Worm (Caenorhabditis elegans) whole organism, late embryonic: ENCODE measurements around the gene mig-10.
A peak's percentile ranks its signal among the peaks of the same experiment; 100 is the strongest.

ENCODE experiments used
- C08G9.2 ChIP-seq: sonication (generic microtip); optimal IDR thresholded peaks from 2 replicates; lab custom pipeline; 2016; ENCODE audit warnings: mild to moderate bottlenecking, missing genetic modification characterization, moderate library complexity, missing compliant biosample characterization
- C38D4.7 ChIP-seq: fragments of 200-800 bp; sonication (Bioruptor generic); optimal IDR thresholded peaks from 2 replicates; lab custom pipeline; 2018; ENCODE audit warnings: mild to moderate bottlenecking, missing genetic modification characterization, moderate library complexity, missing compliant biosample characterization
- F13H6.1 ChIP-seq: sonication (generic microtip); optimal IDR thresholded peaks from 2 replicates; lab custom pipeline; 2016; ENCODE audit warnings: missing genetic modification characterization, missing compliant biosample characterization
- T23F11.4 ChIP-seq: fragments of 200-800 bp; sonication (Bioruptor generic); optimal IDR thresholded peaks from 2 replicates; lab custom pipeline; 2018; ENCODE audit warnings: mild to moderate bottlenecking, missing genetic modification characterization, missing compliant biosample characterization
- ahr-1 ChIP-seq: sonication (generic microtip); optimal IDR thresholded peaks from 2 replicates; lab custom pipeline; 2016; ENCODE audit warnings: missing genetic modification characterization, missing compliant biosample characterization
- ceh-14 ChIP-seq: sonication (generic microtip); optimal IDR thresholded peaks from 2 replicates; lab custom pipeline; 2016; ENCODE audit warnings: missing genotype, missing genetic modification characterization, missing compliant biosample characterization
- ceh-18 ChIP-seq: sonication (generic microtip); optimal IDR thresholded peaks from 2 replicates; lab custom pipeline; 2016; ENCODE audit warnings: missing genetic modification characterization, missing compliant biosample characterization
- ceh-2 ChIP-seq: sonication (generic microtip); optimal IDR thresholded peaks from 2 replicates; lab custom pipeline; 2016; ENCODE audit warnings: missing genotype, missing genetic modification characterization, missing compliant biosample characterization
- ceh-24 ChIP-seq: sonication (generic microtip); optimal IDR thresholded peaks from 2 replicates; lab custom pipeline; 2016; ENCODE audit warnings: mild to moderate bottlenecking, missing genetic modification characterization, missing compliant biosample characterization
- ceh-31 ChIP-seq: sonication (generic microtip); optimal IDR thresholded peaks from 2 replicates; lab custom pipeline; 2016; ENCODE audit warnings: missing genetic modification characterization, missing compliant biosample characterization
- ceh-34 ChIP-seq: sonication (generic microtip); optimal IDR thresholded peaks from 2 replicates; lab custom pipeline; 2016; ENCODE audit warnings: mild to moderate bottlenecking, missing genetic modification characterization, missing compliant biosample characterization
- ceh-48 ChIP-seq: sonication (generic microtip); optimal IDR thresholded peaks from 2 replicates; lab custom pipeline; 2016; ENCODE audit warnings: missing genetic modification characterization, inconsistent platforms, missing compliant biosample characterization
- dmd-4 ChIP-seq: sonication (generic microtip); optimal IDR thresholded peaks from 2 replicates; lab custom pipeline; 2016; ENCODE audit warnings: borderline replicate concordance, missing genetic modification characterization, missing compliant biosample characterization
- elt-2 ChIP-seq: sonication (generic microtip); optimal IDR thresholded peaks from 2 replicates; lab custom pipeline; 2016; ENCODE audit warnings: missing genetic modification reagents, missing genetic modification characterization, missing compliant biosample characterization
- elt-4 ChIP-seq: sonication (generic microtip); optimal IDR thresholded peaks from 2 replicates; lab custom pipeline; 2016; ENCODE audit warnings: missing genetic modification characterization, missing compliant biosample characterization
- ets-4 ChIP-seq: sonication (generic microtip); optimal IDR thresholded peaks from 2 replicates; lab custom pipeline; 2016; ENCODE audit warnings: missing genetic modification characterization, missing compliant biosample characterization
- fax-1 ChIP-seq: sonication (generic microtip); optimal IDR thresholded peaks from 2 replicates; lab custom pipeline; 2016; ENCODE audit warnings: missing genotype, missing genetic modification characterization, missing compliant biosample characterization
- fkh-10 ChIP-seq: fragments of 150-350 bp; optimal IDR thresholded peaks from 2 replicates; lab custom pipeline; 2014; ENCODE audit warnings: missing biosample characterization, missing genetic modification reagents, missing genetic modification characterization
- gmeb-2 ChIP-seq: sonication (generic microtip); optimal IDR thresholded peaks from 2 replicates; lab custom pipeline; 2016; ENCODE audit warnings: missing genetic modification characterization, inconsistent platforms, missing compliant biosample characterization
- hlh-6 ChIP-seq: sonication (generic microtip); optimal IDR thresholded peaks from 2 replicates; lab custom pipeline; 2016; ENCODE audit warnings: missing genotype, missing genetic modification characterization, missing compliant biosample characterization
- hlh-8 ChIP-seq: sonication (generic microtip); optimal IDR thresholded peaks from 2 replicates; lab custom pipeline; 2016; ENCODE audit warnings: missing genotype, missing genetic modification characterization, missing compliant biosample characterization
- lin-11 ChIP-seq: fragments of 200-800 bp; sonication (Bioruptor generic); optimal IDR thresholded peaks from 2 replicates; lab custom pipeline; 2018; ENCODE audit warnings: mild to moderate bottlenecking, missing genetic modification characterization, missing compliant biosample characterization
- mec-3 ChIP-seq: sonication (generic microtip); optimal IDR thresholded peaks from 2 replicates; lab custom pipeline; 2016; ENCODE audit warnings: borderline replicate concordance, missing genetic modification characterization, missing compliant biosample characterization
- nfya-1 ChIP-seq: sonication (generic microtip); optimal IDR thresholded peaks from 2 replicates; lab custom pipeline; 2017; ENCODE audit warnings: missing genetic modification characterization, mild to moderate bottlenecking, missing compliant biosample characterization, antibody characterized with exemption, moderate library complexity
- nhr-11 ChIP-seq: fragments of 150-350 bp; optimal IDR thresholded peaks from 2 replicates; lab custom pipeline; 2014; ENCODE audit warnings: missing biosample characterization, missing genetic modification characterization
- nhr-232 ChIP-seq: sonication (generic microtip); optimal IDR thresholded peaks from 2 replicates; lab custom pipeline; 2016; ENCODE audit warnings: missing genetic modification characterization, missing compliant biosample characterization
- pax-1 ChIP-seq: fragments of 150-350 bp; optimal IDR thresholded peaks from 2 replicates; lab custom pipeline; 2014; ENCODE audit warnings: missing biosample characterization, missing genetic modification characterization
- pha-2 ChIP-seq: sonication (generic microtip); optimal IDR thresholded peaks from 2 replicates; lab custom pipeline; 2017; ENCODE audit warnings: mild to moderate bottlenecking, missing genetic modification characterization, missing compliant biosample characterization
- pha-4 ChIP-seq: fragments of 150-350 bp; optimal IDR thresholded peaks from 2 replicates; lab custom pipeline; 2018; ENCODE audit warnings: missing biosample characterization, missing genetic modification reagents, missing genetic modification characterization
- pros-1 ChIP-seq: fragments of 150-350 bp; optimal IDR thresholded peaks from 2 replicates; lab custom pipeline; 2014; ENCODE audit warnings: missing biosample characterization, missing genetic modification reagents, missing genetic modification characterization
- ref-2 ChIP-seq: sonication (generic microtip); optimal IDR thresholded peaks from 2 replicates; lab custom pipeline; 2016; ENCODE audit warnings: missing genetic modification characterization, missing compliant biosample characterization
- rnt-1 ChIP-seq: sonication (generic microtip); optimal IDR thresholded peaks from 2 replicates; lab custom pipeline; 2016; ENCODE audit warnings: missing genetic modification characterization, missing compliant biosample characterization
- sdc-2 ChIP-seq: sonication (generic microtip); optimal IDR thresholded peaks from 2 replicates; lab custom pipeline; 2016; ENCODE audit warnings: missing genotype, missing genetic modification characterization, missing compliant biosample characterization
- sox-2 ChIP-seq: fragments of 200-800 bp; sonication (Bioruptor generic); IDR thresholded peaks from 2 replicates; pipeline ENCODE4 v1.3.6; 2022; ENCODE audit warnings: missing genetic modification reagents, missing genetic modification characterization, missing compliant biosample characterization
- tbx-2 ChIP-seq: sonication (generic microtip); optimal IDR thresholded peaks from 2 replicates; lab custom pipeline; 2016; ENCODE audit warnings: missing genetic modification characterization, missing compliant biosample characterization
- tbx-7 ChIP-seq: sonication (generic microtip); optimal IDR thresholded peaks from 2 replicates; lab custom pipeline; 2016; ENCODE audit warnings: missing genotype, missing genetic modification characterization, missing compliant biosample characterization
- ttx-3 ChIP-seq: sonication (generic microtip); optimal IDR thresholded peaks from 2 replicates; lab custom pipeline; 2016; ENCODE audit warnings: missing genetic modification reagents, missing genetic modification characterization, missing compliant biosample characterization
- unc-3 ChIP-seq, 2 experiments: fragments of 200-800 bp in 1 of 2; sonication (Bioruptor generic) in 1 of 2; sonication (generic microtip) in 1 of 2; conservative IDR thresholded peaks in 1 of 2; optimal IDR thresholded peaks in 1 of 2; 2 replicates each; pipeline versions ENCODE4 v1.3.6 to Lab custom; 2016 to 2022; ENCODE audit warnings: missing compliant biosample characterization in 2 of 2, missing genetic modification characterization in 2 of 2, missing genetic modification reagents in 1 of 2
- unc-42 ChIP-seq: sonication (generic microtip); optimal IDR thresholded peaks from 2 replicates; lab custom pipeline; 2016; ENCODE audit warnings: missing genotype, missing genetic modification characterization, missing compliant biosample characterization
- unc-55 ChIP-seq: sonication (generic microtip); optimal IDR thresholded peaks from 2 replicates; lab custom pipeline; 2017; ENCODE audit warnings: missing biosample characterization, missing genetic modification reagents, missing genetic modification characterization
- unc-86 ChIP-seq: sonication (generic microtip); optimal IDR thresholded peaks from 2 replicates; lab custom pipeline; 2016; ENCODE audit warnings: missing genetic modification characterization, missing compliant biosample characterization
- zip-5 ChIP-seq: sonication (generic microtip); optimal IDR thresholded peaks from 2 replicates; lab custom pipeline; 2016; ENCODE audit warnings: missing genetic modification characterization, missing compliant biosample characterization
- ztf-16 ChIP-seq: sonication (generic microtip); optimal IDR thresholded peaks from 2 replicates; lab custom pipeline; 2017; ENCODE audit warnings: missing genetic modification characterization, missing compliant biosample characterization

mig-10 gene

ce11 chrIII:8307356-8307755 lies 28.5 kb downstream of the mig-10 start, which contains the start of the genes F10E9.7 and F10E9.5:
TSS of gene F10E9.7 (minus strand) at chrIII:8307441.
TSS of gene F10E9.5 (plus strand) at chrIII:8307592.
- TF ChIP-seq ceh-14 (peak; percentile 28), ahr-1 (tag; lab: Kevin White, UChicago) (peak; percentile 45), pax-1 (tag; lab: Kevin White, UChicago) (no peak), nfya-1 (tag; lab: Kevin White, UChicago) (peak; percentile 24), ceh-18 (tag; lab: Kevin White, UChicago) (peak; percentile 2), ceh-2 (peak; percentile 93), unc-3 (GFP tag; conservative IDR thresholded peaks at IDR 0.05; lab: Robert Waterston, UW) (no peak), unc-3 (tag; optimal IDR thresholded peaks at IDR 0.05; lab: Kevin White, UChicago) (peak; percentile 29), rnt-1 (peak; percentile 12), unc-55 (no peak), dmd-4 (tag; lab: Kevin White, UChicago) (no peak), elt-2 (tag; lab: Kevin White, UChicago) (peak; percentile 75), tbx-2 (tag; lab: Kevin White, UChicago) (peak; percentile 82), ref-2 (peak; percentile 80), ttx-3 (tag; lab: Kevin White, UChicago) (peak; percentile 52), F13H6.1 (tag; lab: Kevin White, UChicago) (peak; percentile 21), elt-4 (tag; lab: Kevin White, UChicago) (no peak), ets-4 (peak; percentile 87), hlh-8 (peak; percentile 90), unc-86 (tag; lab: Kevin White, UChicago) (peak; percentile 17), C08G9.2 (tag; lab: Kevin White, UChicago) (peak; percentile 86), fax-1 (tag; lab: Kevin White, UChicago) (peak; percentile 45), pha-4 (tag; lab: Kevin White, UChicago) (no peak), zip-5 (peak; percentile 84), ceh-34 (tag; lab: Kevin White, UChicago) (peak; percentile 49), ztf-16 (tag; lab: Kevin White, UChicago) (peak; percentile 18), gmeb-2 (tag; lab: Kevin White, UChicago) (no peak), lin-11 (tag; lab: Kevin White, UChicago) (no peak), tbx-7 (tag; lab: Kevin White, UChicago) (peak; percentile 81), nhr-11 (tag; lab: Kevin White, UChicago) (no peak), ceh-31 (tag; lab: Kevin White, UChicago) (peak; percentile 94), unc-42 (tag; lab: Kevin White, UChicago) (peak; percentile 24), nhr-232 (tag; lab: Kevin White, UChicago) (no peak), sox-2 (GFP tag; lab: Robert Waterston, UW) (no peak)
- TF ChIP-seq, all 69 proteins: peak for 23

ce11 chrIII:8308238-8308637 lies 29.3 kb downstream of the mig-10 start, which contains the start of gene F10E9.4:
TSS of gene F10E9.4 (plus strand) at chrIII:8308538.
- no peak for TF ChIP-seq mec-3 (tag; lab: Kevin White, UChicago)
- no peak for TF ChIP-seq elt-4 (tag; lab: Kevin White, UChicago)
- TF ChIP-seq tbx-2 (tag; lab: Kevin White, UChicago), result no peak
- TF ChIP-seq fax-1 (tag; lab: Kevin White, UChicago), result no peak
- TF ChIP-seq pros-1 (tag; lab: Kevin White, UChicago), result no peak
- no peak for TF ChIP-seq ceh-24
- no peak for TF ChIP-seq sdc-2 (tag; lab: Kevin White, UChicago)
- no peak for TF ChIP-seq T23F11.4
- no peak for TF ChIP-seq unc-3 (GFP tag; conservative IDR thresholded peaks at IDR 0.05; lab: Robert Waterston, UW)
- TF ChIP-seq unc-3 (tag; optimal IDR thresholded peaks at IDR 0.05; lab: Kevin White, UChicago), result no peak
- no peak for TF ChIP-seq fkh-10 (GFP tag; lab: Kevin White, UChicago)
- TF ChIP-seq ttx-3 (tag; lab: Kevin White, UChicago), result no peak
- no peak for TF ChIP-seq hlh-6 (tag; lab: Kevin White, UChicago)
- no peak for TF ChIP-seq pax-1 (tag; lab: Kevin White, UChicago)
- TF ChIP-seq ceh-18 (tag; lab: Kevin White, UChicago), result no peak
- TF ChIP-seq C38D4.7 (GFP tag; lab: Kevin White, UChicago), result no peak
- no peak for TF ChIP-seq unc-55
- TF ChIP-seq pha-4 (tag; lab: Kevin White, UChicago), result no peak
- TF ChIP-seq ceh-48 (tag; lab: Kevin White, UChicago), result no peak
- TF ChIP-seq pha-2, result no peak
- no peak for TF ChIP-seq nhr-11 (tag; lab: Kevin White, UChicago)
